Fruit fly (Drosophila melanogaster) Kc167 (cell line): ENCODE results near the gene Mfe2.

Source experiments
- Myc ChIP-seq: fragments of >200 bp; optimal IDR thresholded peaks from 2 replicates; lab custom pipeline; 2017; ENCODE audit warnings: missing external identifiers
- Sin3A ChIP-seq: fragments of >200 bp; optimal IDR thresholded peaks from 2 replicates; lab custom pipeline; 2018; ENCODE audit warnings: missing external identifiers
- h ChIP-seq: fragments of >200 bp; optimal IDR thresholded peaks from 3 replicates; lab custom pipeline; 2018; ENCODE audit warnings: missing external identifiers

- TF ChIP-seq Sin3A (lab: Kevin White, UChicago) (no peak), h (lab: Kevin White, UChicago) (no peak), Myc (lab: Kevin White, UChicago) (no peak)
Measured at dm6 chrX:16270795-16271194, at the start of gene Mfe2.
